Fruit fly (Drosophila melanogaster) whole organism, prepupa: ENCODE measurements around the gene PH4alphaSG2.

ENCODE experiments used
- CG10631 ChIP-seq: fragments of 200-800 bp; sonication (Bioruptor generic); optimal IDR thresholded peaks from 2 replicates; lab custom pipeline; 2016; ENCODE audit warnings: missing biosample characterization, missing genetic modification characterization
- CG10669 ChIP-seq: fragments of 200-800 bp; sonication (Bioruptor generic); optimal IDR thresholded peaks from 3 replicates; lab custom pipeline; 2018; ENCODE audit warnings: missing biosample characterization, mild to moderate bottlenecking, missing genetic modification characterization, moderate library complexity
- CG11902 ChIP-seq: fragments of 200-800 bp; sonication (Bioruptor generic); optimal IDR thresholded peaks from 3 replicates; lab custom pipeline; 2016; ENCODE audit warnings: missing biosample characterization, missing genetic modification characterization
- CG3032 ChIP-seq: fragments of 200-800 bp; optimal IDR thresholded peaks from 2 replicates; lab custom pipeline; 2019; ENCODE audit warnings: missing biosample characterization, mild to moderate bottlenecking, missing genetic modification characterization, moderate library complexity
- CG3919 ChIP-seq: fragments of 200-800 bp; sonication (Bioruptor generic); optimal IDR thresholded peaks from 3 replicates; lab custom pipeline; 2016; ENCODE audit warnings: missing biosample characterization, missing genetic modification characterization
- CG7368 ChIP-seq: fragments of 200-800 bp; sonication (Bioruptor generic); optimal IDR thresholded peaks from 3 replicates; lab custom pipeline; 2016; ENCODE audit warnings: missing biosample characterization, missing genetic modification characterization
- CG8319 ChIP-seq: fragments of 200-800 bp; sonication (Bioruptor generic); optimal IDR thresholded peaks from 3 replicates; lab custom pipeline; 2016; ENCODE audit warnings: missing biosample characterization, missing genetic modification characterization
- Eip78C ChIP-seq: fragments of 200-800 bp; sonication (Bioruptor generic); peaks from one replicate; lab custom pipeline; 2016; ENCODE audit warnings: missing biosample characterization, missing genetic modification characterization
- Eip93F ChIP-seq: fragments of 200-800 bp; sonication (Bioruptor generic); optimal IDR thresholded peaks from 2 replicates; lab custom pipeline; 2016; ENCODE audit warnings: missing biosample characterization, mild to moderate bottlenecking, missing genetic modification characterization
- Ets21C ChIP-seq: fragments of 200-800 bp; sonication (Bioruptor generic); optimal IDR thresholded peaks from 3 replicates; lab custom pipeline; 2016; ENCODE audit warnings: missing biosample characterization, missing genetic modification characterization
- Ets96B ChIP-seq: fragments of 200-800 bp; optimal IDR thresholded peaks from 2 replicates; lab custom pipeline; 2019; ENCODE audit warnings: missing biosample characterization, mild to moderate bottlenecking, missing genetic modification characterization, moderate library complexity
- Gug ChIP-seq: fragments of 200-800 bp; sonication (Bioruptor generic); IDR thresholded peaks from 2 replicates; pipeline ENCODE4 v1.3.6; 2022; ENCODE audit warnings: missing biosample characterization, missing genetic modification characterization
- Hr38 ChIP-seq: sonication (Bioruptor generic); optimal IDR thresholded peaks from 2 replicates; lab custom pipeline; 2016; ENCODE audit warnings: missing biosample characterization, missing genetic modification characterization
- Smox ChIP-seq: fragments of 200-800 bp; sonication (Bioruptor generic); optimal IDR thresholded peaks from 3 replicates; lab custom pipeline; 2016; ENCODE audit warnings: missing biosample characterization, missing genetic modification characterization
- Sox102F ChIP-seq: fragments of 200-800 bp; sonication (Bioruptor generic); optimal IDR thresholded peaks from 2 replicates; lab custom pipeline; 2016; ENCODE audit warnings: missing biosample characterization, mild to moderate bottlenecking, missing genetic modification characterization
- Sox14 ChIP-seq: fragments of 200-800 bp; sonication (Bioruptor generic); optimal IDR thresholded peaks from 3 replicates; lab custom pipeline; 2016; ENCODE audit warnings: missing biosample characterization, missing genetic modification characterization
- Sox15 ChIP-seq: fragments of 200-800 bp; sonication (Bioruptor generic); optimal IDR thresholded peaks from 3 replicates; lab custom pipeline; 2016; ENCODE audit warnings: missing biosample characterization, missing genetic modification characterization
- achi ChIP-seq: fragments of 200-800 bp; sonication (Bioruptor generic); optimal IDR thresholded peaks from 3 replicates; lab custom pipeline; 2016; ENCODE audit warnings: missing biosample characterization, missing genetic modification characterization
- dac ChIP-seq: fragments of 200-800 bp; sonication (Bioruptor generic); optimal IDR thresholded peaks from 2 replicates; lab custom pipeline; 2017; ENCODE audit warnings: missing biosample characterization, mild to moderate bottlenecking, missing genetic modification characterization
- dsx ChIP-seq: fragments of 200-800 bp; optimal IDR thresholded peaks from 3 replicates; lab custom pipeline; 2019; ENCODE audit warnings: missing biosample characterization, mild to moderate bottlenecking, missing genetic modification characterization, moderate library complexity; ENCODE audit not compliant: poor library complexity, severe bottlenecking
- esn ChIP-seq: fragments of 200-800 bp; sonication (Bioruptor generic); optimal IDR thresholded peaks from 2 replicates; lab custom pipeline; 2016; ENCODE audit warnings: missing biosample characterization, mild to moderate bottlenecking, missing genetic modification characterization, moderate library complexity
- fd59A ChIP-seq: fragments of 200-800 bp; sonication (Bioruptor generic); optimal IDR thresholded peaks from 2 replicates; lab custom pipeline; 2017; ENCODE audit warnings: missing biosample characterization, mild to moderate bottlenecking, missing genetic modification characterization, missing genetic modification reagents
- fd85E ChIP-seq: fragments of 200-800 bp; sonication (Bioruptor generic); optimal IDR thresholded peaks from 3 replicates; lab custom pipeline; 2016; ENCODE audit warnings: missing biosample characterization, missing genetic modification characterization
- fkh ChIP-seq: fragments of 200-800 bp; sonication (Bioruptor generic); optimal IDR thresholded peaks from 3 replicates; lab custom pipeline; 2017; ENCODE audit warnings: missing biosample characterization, mild to moderate bottlenecking, missing genetic modification characterization, moderate library complexity
- lz ChIP-seq: fragments of 200-800 bp; sonication (Bioruptor generic); optimal IDR thresholded peaks from 3 replicates; lab custom pipeline; 2016; ENCODE audit warnings: missing biosample characterization, missing genetic modification characterization
- net ChIP-seq: fragments of 200-800 bp; sonication (Bioruptor generic); optimal IDR thresholded peaks from 3 replicates; lab custom pipeline; 2016; ENCODE audit warnings: missing biosample characterization, missing genetic modification characterization
- spab ChIP-seq: fragments of 200-800 bp; sonication (Bioruptor generic); optimal IDR thresholded peaks from 2 replicates; lab custom pipeline; 2017; ENCODE audit warnings: missing biosample characterization, mild to moderate bottlenecking, missing genetic modification characterization, missing genetic modification reagents
- ss ChIP-seq, 2 experiments: fragments of 200-800 bp; sonication (Bioruptor generic); optimal IDR thresholded peaks; 2 replicates in 1 of 2; 3 replicates in 1 of 2; lab custom pipeline; 2017 to 2018; ENCODE audit warnings: mild to moderate bottlenecking in 2 of 2, missing biosample characterization in 2 of 2, missing genetic modification characterization in 2 of 2, moderate library complexity in 1 of 2
- svp ChIP-seq: fragments of 200-800 bp; sonication (Bioruptor generic); peaks from one replicate; lab custom pipeline; 2016; ENCODE audit warnings: missing biosample characterization, missing genetic modification characterization
- topi ChIP-seq: fragments of 200-800 bp; sonication (Bioruptor generic); optimal IDR thresholded peaks from 3 replicates; lab custom pipeline; 2016; ENCODE audit warnings: missing biosample characterization, missing genetic modification characterization

The PH4alphaSG2 gene

DNA sequence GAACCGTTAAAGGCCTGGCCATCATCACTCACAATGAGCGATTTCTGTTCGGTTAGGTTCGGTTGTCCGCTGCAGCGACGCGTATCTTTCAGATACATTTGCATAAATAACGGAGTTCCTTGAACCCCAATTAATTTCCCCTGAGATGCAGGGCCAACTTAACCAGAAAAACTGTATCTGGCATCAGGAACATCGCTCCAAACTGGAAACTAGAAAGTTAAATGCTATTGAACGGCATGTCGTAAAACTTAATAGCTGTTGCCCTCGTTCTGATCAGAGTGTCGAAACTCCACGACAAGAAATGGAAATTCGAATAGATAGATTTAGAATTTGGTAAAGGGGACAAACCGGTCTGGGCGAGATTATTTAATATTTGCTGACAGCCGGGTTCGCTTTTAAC is 17.5 kb upstream of the PH4alphaSG2 start:
- TF ChIP-seq spab (GFP tag; lab: Kevin White, UChicago), result no peak
- no peak for TF ChIP-seq lz (GFP tag; lab: Kevin White, UChicago)
- no peak for TF ChIP-seq fd59A (GFP tag; lab: Kevin White, UChicago)
- TF ChIP-seq Ets21C, result no peak

DNA sequence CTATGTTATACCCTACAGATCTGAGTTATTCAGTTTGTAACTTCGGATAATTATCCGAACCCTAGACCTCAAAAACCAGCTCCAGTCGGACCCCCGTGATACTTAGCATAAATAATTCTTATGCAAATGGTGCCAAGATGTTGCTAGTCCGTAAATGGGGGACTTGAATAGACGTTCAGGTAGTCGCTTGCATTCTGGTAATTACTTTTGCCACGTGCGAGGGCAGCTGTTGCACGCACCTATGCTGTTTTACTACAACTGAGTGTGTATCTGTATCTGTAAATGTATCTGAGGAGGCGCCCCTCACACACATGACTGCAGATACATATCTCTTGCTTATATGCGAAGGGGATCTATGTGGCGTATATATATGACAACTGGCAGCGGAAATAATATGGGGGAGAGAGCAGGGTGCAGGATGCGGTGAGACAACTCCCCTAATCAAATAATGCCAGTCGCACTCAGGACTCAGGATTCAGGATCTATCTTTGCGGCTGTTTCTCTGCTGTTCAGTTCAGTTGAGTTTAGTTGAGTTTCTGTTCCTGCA is 15.1 kb upstream of the PH4alphaSG2 start:
- TF ChIP-seq topi (GFP tag; lab: Kevin White, UChicago) (no peak), ss (GFP tag; optimal IDR thresholded peaks at IDR 0.05; lab: Kevin White, UChicago) (peak in 1 of 2 experiments; percentile 64)

DNA sequence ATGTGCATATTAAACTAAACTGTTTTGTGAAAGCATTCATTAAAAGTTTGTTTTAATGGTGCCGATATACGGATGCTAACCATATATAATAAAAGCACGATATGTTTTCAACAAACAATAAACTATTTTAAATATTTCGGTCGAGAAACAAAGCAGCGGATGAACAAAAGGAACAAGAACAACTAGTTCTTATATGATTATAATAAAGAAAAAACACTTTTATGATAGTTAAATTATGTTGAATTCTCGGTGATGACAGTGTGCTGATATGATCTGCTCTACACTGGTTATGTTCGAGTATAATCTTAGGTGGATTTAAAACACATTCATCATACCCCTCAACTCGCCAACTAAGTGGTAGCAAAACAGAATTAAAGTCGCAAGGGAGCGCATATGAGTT is 14.0 kb upstream of the PH4alphaSG2 start:
- TF ChIP-seq Gug (GFP tag; lab: Robert Waterston, UW) (no peak), Eip78C (GFP tag; lab: Kevin White, UChicago) (peak; percentile 50), esn (GFP tag; lab: Kevin White, UChicago) (peak; percentile 18), CG10631 (GFP tag; lab: Kevin White, UChicago) (no peak), Smox (GFP tag; lab: Kevin White, UChicago) (no peak), svp (GFP tag; lab: Kevin White, UChicago) (no peak)

DNA sequence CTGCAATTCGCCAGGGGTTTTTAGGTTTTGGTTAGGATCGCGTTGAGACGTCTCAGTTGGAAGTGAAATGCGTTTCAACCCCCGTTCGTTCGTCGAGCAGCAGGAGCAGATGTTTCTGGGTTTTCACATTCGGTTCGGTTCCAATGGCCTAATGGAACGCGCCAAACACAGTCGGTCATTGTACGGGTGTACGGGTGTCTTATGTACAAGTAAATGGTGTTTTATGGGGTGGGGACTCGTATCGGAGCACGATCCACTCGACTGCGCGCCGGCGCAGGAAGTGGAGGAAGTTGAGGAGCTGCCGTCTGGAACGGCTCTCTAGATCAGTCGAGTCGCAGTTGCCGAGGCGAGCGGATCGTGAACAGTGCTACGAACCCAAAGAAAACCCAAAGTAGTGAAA is 13.5 kb upstream of the PH4alphaSG2 start, which contains the start of gene spdo:
Gene spdo, plus strand, starts transcription at position 318 of the 400 bp plus-strand sequence.
- TF ChIP-seq CG11902 (GFP tag; lab: Kevin White, UChicago), result no peak

DNA sequence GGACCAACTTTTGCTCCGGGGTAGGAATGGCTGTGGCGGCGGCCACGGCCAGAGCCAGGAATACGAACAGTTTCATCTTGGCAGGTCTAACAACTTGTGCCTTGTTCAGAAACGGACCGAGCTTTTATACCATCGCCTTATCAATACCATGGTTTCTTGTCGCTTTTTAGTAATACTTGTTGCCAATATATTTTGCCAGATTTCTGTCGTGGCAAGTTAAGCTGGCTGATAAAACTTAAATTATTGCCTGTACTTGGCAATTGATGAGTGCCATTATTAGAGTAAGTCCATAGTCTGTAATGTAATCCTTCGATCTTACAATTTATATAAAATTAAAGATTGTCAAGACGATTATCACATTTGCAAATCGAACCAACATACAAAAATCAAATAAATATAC is 2.0 kb upstream of the PH4alphaSG2 start, which contains the start of gene Jon99Fii:
Gene Jon99Fii, minus strand, starts transcription at position 101 of the 400 bp plus-strand sequence.
- TF ChIP-seq CG3919, result no peak
- TF ChIP-seq CG10631 (GFP tag; lab: Kevin White, UChicago), result no peak
- TF ChIP-seq lz (GFP tag; lab: Kevin White, UChicago), result no peak
- TF ChIP-seq Eip93F, result no peak
- TF ChIP-seq Gug (GFP tag; lab: Robert Waterston, UW), result no peak
- no peak for TF ChIP-seq dsx (GFP tag; lab: Kevin White, UChicago)
- no peak for TF ChIP-seq Hr38 (GFP tag; lab: Kevin White, UChicago)
- TF ChIP-seq spab (GFP tag; lab: Kevin White, UChicago), result no peak
- no peak for TF ChIP-seq CG8319
- TF ChIP-seq Sox15 (GFP tag; lab: Kevin White, UChicago), result no peak
- TF ChIP-seq Ets21C, result no peak
- TF ChIP-seq fd85E (GFP tag; lab: Kevin White, UChicago), result no peak
- TF ChIP-seq CG7368, result no peak
- TF ChIP-seq Ets96B, result no peak
- no peak for TF ChIP-seq net (GFP tag; lab: Kevin White, UChicago)
- TF ChIP-seq CG3032 (tag; lab: Kevin White, UChicago), result no peak
- no peak for TF ChIP-seq achi (GFP tag; lab: Kevin White, UChicago)
- TF ChIP-seq, all 60 proteins: peak for 0

DNA sequence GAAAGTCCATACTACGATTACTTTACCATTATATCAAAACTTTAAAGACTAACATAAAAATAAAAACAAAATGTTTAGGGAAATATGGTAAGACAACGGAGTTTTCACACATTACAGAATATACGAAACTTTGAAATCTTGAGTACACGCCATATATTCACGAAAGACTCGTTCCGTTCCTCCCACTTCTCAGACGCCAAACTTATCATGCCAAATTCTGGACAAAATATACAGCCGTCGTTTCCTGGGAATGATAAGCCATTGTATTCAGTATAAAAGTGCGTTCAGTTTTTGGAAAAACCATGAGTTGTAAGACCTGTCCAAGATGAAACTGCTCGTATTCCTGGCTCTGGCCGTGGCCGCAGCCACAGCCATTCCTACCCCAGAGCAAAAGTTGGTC is 1.2 kb upstream of the PH4alphaSG2 start, which contains the start of gene Jon99Fi:
Gene Jon99Fi, plus strand, starts transcription at position 301 of the 400 bp plus-strand sequence.
- TF ChIP-seq Smox (GFP tag; lab: Kevin White, UChicago), result no peak
- TF ChIP-seq CG3919, result no peak
- TF ChIP-seq Sox102F (GFP tag; lab: Kevin White, UChicago), result no peak
- TF ChIP-seq Sox14 (GFP tag; lab: Kevin White, UChicago), result no peak
- TF ChIP-seq dac, result no peak
- no peak for TF ChIP-seq CG10669 (GFP tag; lab: Kevin White, UChicago)
- TF ChIP-seq svp (GFP tag; lab: Kevin White, UChicago), result no peak
- no peak for TF ChIP-seq lz (GFP tag; lab: Kevin White, UChicago)
- TF ChIP-seq fkh, result no peak
